Fruit fly (Drosophila melanogaster): ENCODE results near the gene FoxK.

The FoxK gene

DNA sequence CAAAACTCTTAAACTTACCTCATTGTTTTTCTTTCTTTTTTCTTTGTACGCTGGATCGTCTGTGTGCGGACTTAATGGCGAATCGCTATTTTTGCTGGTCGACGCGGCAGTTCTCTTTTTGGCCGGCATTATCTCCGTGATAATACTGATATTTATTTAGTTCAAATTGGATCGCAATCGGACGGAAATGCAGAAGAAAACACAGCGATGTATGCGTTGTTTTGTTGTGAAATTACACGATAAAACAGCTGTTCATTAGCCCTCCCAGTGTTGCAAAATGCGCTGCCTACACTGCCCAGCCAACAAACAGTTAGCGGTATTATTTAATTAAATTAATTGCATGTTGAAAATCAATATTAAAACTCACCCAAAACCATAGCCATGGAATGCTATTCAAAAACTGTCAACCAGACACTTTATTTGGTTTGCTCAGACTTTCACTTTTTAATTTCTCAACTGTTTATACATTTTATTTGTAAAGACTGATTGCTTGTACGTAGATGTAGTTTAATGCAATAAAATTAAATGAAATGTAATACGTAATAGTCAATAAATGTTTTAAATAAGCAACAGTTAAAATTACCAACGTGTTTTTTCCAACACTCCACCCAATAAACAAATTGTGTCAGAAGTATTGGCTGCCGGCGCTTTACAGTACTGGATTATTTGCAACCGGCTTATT lies 22.5 kb downstream of the FoxK start, which contains the start of the genes Irbp18 and APP-BP1 (continued):
- TF ChIP-seq ac (GFP tag; optimal IDR thresholded peaks at IDR 0.05) (peak; percentile 67), Fer3 (tag; optimal IDR thresholded peaks at IDR 0.05) (peak; percentile 90), Six4 (GFP tag; optimal IDR thresholded peaks at IDR 0.05) (peak; percentile 94), ken (GFP tag; IDR thresholded peaks at IDR 0.05) (peak; percentile 79), sug (tag; optimal IDR thresholded peaks at IDR 0.05) (peak; percentile 89), CG4360 (GFP tag; IDR thresholded peaks at IDR 0.05) (0 out of 2 replicates have a peak, but pooled peaks have one; percentile 30), CG12236 (GFP tag; optimal IDR thresholded peaks at IDR 0.05) (peak; percentile 90), gem (tag; optimal IDR thresholded peaks at IDR 0.05) (peak; percentile 96), CG8388 (GFP tag; optimal IDR thresholded peaks at IDR 0.05) (peak; percentile 91), sim (GFP tag; IDR thresholded peaks at IDR 0.05) (peak; percentile 68; the same call in 1 of the 2 replicates), CG10267 (tag; optimal IDR thresholded peaks at IDR 0.05) (peak; percentile 98), HmgZ (tag; optimal IDR thresholded peaks at IDR 0.05) (peak; percentile 96), CG9437 (GFP tag; optimal IDR thresholded peaks at IDR 0.05) (peak; percentile 92), stc (GFP tag; IDR thresholded peaks at IDR 0.05) (peak; percentile 84), CG3726 (GFP tag; IDR thresholded peaks at IDR 0.05) (peak; percentile 91; the same call in 2 of the 3 replicates), CG6683 (GFP tag; optimal IDR thresholded peaks at IDR 0.05) (peak; percentile 88), CG14441 (GFP tag; IDR thresholded peaks at IDR 0.05) (peak; percentile 87), Hr3 (GFP tag; optimal IDR thresholded peaks at IDR 0.05) (peak; percentile 95), chinmo (GFP tag; IDR thresholded peaks at IDR 0.05; ENCODE audit: partially characterized antibody) (0 out of 4 replicates have a peak, but pooled peaks have one; percentile 4), otp (GFP tag; IDR thresholded peaks at IDR 0.05) (peak; percentile 80; the same call in 2 of the 3 replicates), ftz-f1 (GFP tag; optimal IDR thresholded peaks at IDR 0.05) (peak; percentile 16), fd64A (GFP tag; optimal IDR thresholded peaks at IDR 0.05) (peak; percentile 81), pfk (GFP tag; optimal IDR thresholded peaks at IDR 0.05) (peak; percentile 17), wor (GFP tag; IDR thresholded peaks at IDR 0.05) (peak; percentile 73), CG32532 (GFP tag; IDR thresholded peaks at IDR 0.05) (peak; percentile 89), CG32767 (GFP tag; IDR thresholded peaks at IDR 0.05) (peak; percentile 85), zen2 (GFP tag; IDR thresholded peaks at IDR 0.05; ENCODE audit: partially characterized antibody) (no peak), CG13894 (tag; optimal IDR thresholded peaks at IDR 0.05) (peak; percentile 86), CkIIα-i1 (GFP tag; IDR thresholded peaks at IDR 0.05) (0 out of 2 replicates have a peak, but pooled peaks have one; percentile 31), CG8281 (tag; optimal IDR thresholded peaks at IDR 0.05) (peak; percentile 79), Asciz (GFP tag; optimal IDR thresholded peaks at IDR 0.05) (peak; percentile 89), grn (GFP tag; optimal IDR thresholded peaks at IDR 0.05) (peak; percentile 66), pros (GFP tag; optimal IDR thresholded peaks at IDR 0.05) (no peak), odd (GFP tag; optimal IDR thresholded peaks at IDR 0.05) (peak; percentile 85), CG7786 (GFP tag; optimal IDR thresholded peaks at IDR 0.05) (peak; percentile 94), CG7271 (tag; optimal IDR thresholded peaks at IDR 0.05) (peak; percentile 55), CG8359 (GFP tag; optimal IDR thresholded peaks at IDR 0.05; ENCODE audit: borderline replicate concordance) (peak; percentile 74), CG12659 (GFP tag; optimal IDR thresholded peaks at IDR 0.05) (peak; percentile 97), Abd-B (GFP tag; optimal IDR thresholded peaks at IDR 0.05) (peak; percentile 94), dpn (GFP tag; optimal IDR thresholded peaks at IDR 0.05) (peak; percentile 93 to 95), disco-r (GFP tag; optimal IDR thresholded peaks at IDR 0.05) (peak; percentile 93), sna (GFP tag; IDR thresholded peaks at IDR 0.05; ENCODE audit: partially characterized antibody) (no peak), Fer2 (tag; optimal IDR thresholded peaks at IDR 0.05) (peak; percentile 80), CG15073 (GFP tag; optimal IDR thresholded peaks at IDR 0.05) (peak; percentile 45), Kr (GFP tag; optimal IDR thresholded peaks at IDR 0.05) (no peak), CG9876 (GFP tag; optimal IDR thresholded peaks at IDR 0.05) (peak; percentile 84), Stat92E (GFP tag; optimal IDR thresholded peaks at IDR 0.05) (peak in 1 of 3 experiments; percentile 30), esg (GFP tag; conservative IDR thresholded peaks at IDR 0.05) (peak; percentile 83)
